Worm (Caenorhabditis elegans): ENCODE measurements around the gene che-10.

The che-10 gene

ce11 chrII:4676241-4676640 is 38.1 kb upstream of the che-10 start:
- TF ChIP-seq nhr-19 (GFP tag; conservative IDR thresholded peaks at IDR 0.05): 0 out of 2 replicates have a peak, but pooled peaks have one; percentile 17
- peak; percentile 26 for TF ChIP-seq rnt-1 (tag; optimal IDR thresholded peaks at IDR 0.05)
- peak; percentile 5 for TF ChIP-seq snu-23 (GFP tag; optimal IDR thresholded peaks at IDR 0.05)
- TF ChIP-seq nhr-71 (tag; optimal IDR thresholded peaks at IDR 0.05): peak; percentile 48
- no peak for TF ChIP-seq aly-2 (tag; optimal IDR thresholded peaks at IDR 0.05)
- no peak for TF ChIP-seq lin-39 (tag; optimal IDR thresholded peaks at IDR 0.05)
- peak in 1 of 2 experiments; percentile 22 for TF ChIP-seq lsy-2 (tag; optimal IDR thresholded peaks at IDR 0.05)
- TF ChIP-seq nhr-77 (tag; optimal IDR thresholded peaks at IDR 0.05): no peak
- TF ChIP-seq zip-4 (GFP tag; optimal IDR thresholded peaks at IDR 0.05): no peak
- no peak for TF ChIP-seq sptf-1 (tag; optimal IDR thresholded peaks at IDR 0.05)
- peak; percentile 49 for TF ChIP-seq lin-14 (GFP tag; optimal IDR thresholded peaks at IDR 0.05)
- peak; percentile 14 for TF ChIP-seq lir-3 (tag; optimal IDR thresholded peaks at IDR 0.05; ENCODE audit: poor library complexity)

ce11 chrII:4675481-4675880 is 37.3 kb upstream of the che-10 start, which contains the start of gene T05A7.3:
TSS of gene T05A7.3 (plus strand) at chrII:4675781.
- TF ChIP-seq ceh-90 (tag; optimal IDR thresholded peaks at IDR 0.05) (no peak), egl-27 (tag; optimal IDR thresholded peaks at IDR 0.05) (no peak), lsy-2 (tag; optimal IDR thresholded peaks at IDR 0.05) (no peak), nhr-11 (tag; optimal IDR thresholded peaks at IDR 0.05) (no peak), aha-1 (tag; optimal IDR thresholded peaks at IDR 0.05) (no peak), unc-86 (tag; optimal IDR thresholded peaks at IDR 0.05) (no peak), snpc-4 (tag; optimal IDR thresholded peaks at IDR 0.05) (no peak), mef-2 (tag; optimal IDR thresholded peaks at IDR 0.05) (no peak), sptf-1 (tag; optimal IDR thresholded peaks at IDR 0.05) (no peak), lin-14 (GFP tag; optimal IDR thresholded peaks at IDR 0.05) (no peak), lin-35 (GFP tag; optimal IDR thresholded peaks at IDR 0.05) (no peak), skn-1 (tag; optimal IDR thresholded peaks at IDR 0.05) (no peak), pax-3 (tag; optimal IDR thresholded peaks at IDR 0.05) (no peak), efl-1 (optimal IDR thresholded peaks at IDR 0.05) (no peak), efl-1 (GFP tag; optimal IDR thresholded peaks at IDR 0.05 in 1 of 2) (no peak), nhr-12 (tag; optimal IDR thresholded peaks at IDR 0.05) (no peak), Y116A8C.19 (tag; optimal IDR thresholded peaks at IDR 0.05; ENCODE audit: borderline replicate concordance) (no peak), nhr-19 (GFP tag; conservative IDR thresholded peaks at IDR 0.05) (no peak)

- TF ChIP-seq dpl-1 (GFP tag; optimal IDR thresholded peaks at IDR 0.05) (no peak), grh-1 (GFP tag; IDR thresholded peaks at IDR 0.05) (no peak), elt-2 (tag; optimal IDR thresholded peaks at IDR 0.05) (peak; percentile 99), nhr-84 (tag; optimal IDR thresholded peaks at IDR 0.05) (no peak), pag-3 (tag; optimal IDR thresholded peaks at IDR 0.05; ENCODE audit: borderline replicate concordance, insufficient read depth) (no peak), nhr-76 (tag; optimal IDR thresholded peaks at IDR 0.05) (no peak), pqm-1 (tag; optimal IDR thresholded peaks at IDR 0.05) (peak; percentile 32), C34B4.2 (tag; optimal IDR thresholded peaks at IDR 0.05) (no peak), ets-5 (GFP tag; IDR thresholded peaks at IDR 0.05) (no peak), tlp-1 (tag; optimal IDR thresholded peaks at IDR 0.05) (peak; percentile 46)
Measured at ce11 chrII:4674188-4674587, 36.0 kb upstream of the che-10 start.

- TF ChIP-seq skn-1 (tag; optimal IDR thresholded peaks at IDR 0.05): no peak
- TF ChIP-seq efl-1 (optimal IDR thresholded peaks at IDR 0.05): no peak
- peak in 1 of 2 experiments; percentile 63 for TF ChIP-seq efl-1 (GFP tag; optimal IDR thresholded peaks at IDR 0.05 in 1 of 2)
- TF ChIP-seq ama-1 (optimal IDR thresholded peaks at IDR 0.05): peak; percentile 55
- no peak for TF ChIP-seq irx-1 (tag; optimal IDR thresholded peaks at IDR 0.05)
Measured at ce11 chrII:4673670-4674069, 35.5 kb upstream of the che-10 start.
